Worm (Caenorhabditis elegans): Measurements from ENCODE around the gene fli-1.

fli-1 gene

DNA sequence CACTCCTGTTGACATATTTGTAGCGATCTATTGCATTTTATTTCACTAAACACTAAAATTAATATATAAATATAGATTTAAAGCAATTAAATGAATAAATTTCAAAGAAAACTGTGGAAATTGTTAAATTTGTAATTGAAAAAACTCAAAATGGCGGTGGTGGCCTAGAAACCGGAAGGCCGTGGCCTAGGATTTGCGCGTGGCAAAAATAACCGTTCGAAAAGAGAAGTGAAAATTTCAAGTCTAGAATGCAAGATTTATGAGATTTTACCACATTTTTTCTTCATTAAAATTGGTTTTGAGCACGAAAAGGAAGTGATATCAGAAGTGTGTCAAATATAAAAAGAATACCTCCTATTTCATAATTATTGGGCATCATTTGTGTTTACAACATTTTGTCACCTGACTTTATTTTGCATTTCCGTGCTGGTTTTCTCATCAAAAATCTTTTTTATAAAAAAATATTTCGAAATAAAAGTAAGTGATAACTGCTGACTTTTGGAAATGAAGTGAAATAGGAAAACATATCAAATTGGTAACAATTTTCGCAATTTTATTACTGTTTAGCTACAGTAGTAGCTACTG, at the start of gene fli-1:
fli-1 (minus strand) TSS at position 58 of the 585 bp plus-strand sequence.
- TF ChIP-seq sptf-1 (tag; optimal IDR thresholded peaks at IDR 0.05) (peak; percentile 51), mab-5 (tag; optimal IDR thresholded peaks at IDR 0.05) (no peak), blmp-1 (tag; optimal IDR thresholded peaks at IDR 0.05) (no peak), nhr-76 (tag; optimal IDR thresholded peaks at IDR 0.05) (no peak), unc-39 (tag; optimal IDR thresholded peaks at IDR 0.05) (no peak), flh-1 (GFP tag; optimal IDR thresholded peaks at IDR 0.05) (no peak), mls-2 (tag; optimal IDR thresholded peaks at IDR 0.05) (no peak)

DNA sequence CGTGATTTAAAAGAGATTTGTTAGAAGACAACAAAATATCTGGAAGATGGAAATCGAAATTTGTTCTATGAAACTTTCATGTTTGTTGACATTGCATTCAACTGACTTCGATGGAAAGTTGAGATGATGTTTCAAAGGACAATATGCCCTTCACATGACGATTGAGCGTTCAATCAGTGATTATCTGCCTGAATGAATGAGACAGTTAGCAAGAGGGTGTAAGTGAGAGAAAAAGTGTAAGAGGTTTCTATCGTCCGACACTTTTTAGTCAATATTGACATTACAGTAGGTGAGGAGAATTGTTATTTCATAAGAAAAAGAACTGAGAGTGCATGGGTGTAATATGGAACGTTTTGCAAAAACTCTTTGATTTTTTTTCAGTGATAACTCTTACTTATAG, 49.7 kb upstream of the fli-1 start:
- TF ChIP-seq pha-4 (tag; optimal IDR thresholded peaks at IDR 0.05) (peak; percentile 87), unc-62 (GFP tag; optimal IDR thresholded peaks at IDR 0.05) (no peak)

DNA sequence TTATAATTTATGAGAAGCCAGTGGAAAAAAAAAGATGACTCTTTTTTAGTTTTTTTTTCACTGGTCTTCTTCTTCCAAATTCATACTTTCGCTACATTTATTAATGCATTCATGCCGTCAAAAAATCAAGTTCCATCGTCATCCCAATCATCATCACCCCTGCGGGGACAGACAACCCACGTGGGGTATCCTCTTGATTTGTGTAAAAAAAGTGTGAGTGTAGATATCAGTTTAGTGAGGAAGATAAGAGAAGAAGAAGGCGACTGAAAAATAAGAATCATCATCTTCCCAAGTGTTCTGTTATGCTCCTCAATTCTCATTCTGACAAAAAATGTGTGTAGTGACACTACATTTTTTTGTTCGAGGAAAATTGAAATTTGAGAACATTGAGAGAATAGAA, 48.4 kb upstream of the fli-1 start:
- TF ChIP-seq lin-13 (tag; optimal IDR thresholded peaks at IDR 0.05), result no peak
- TF ChIP-seq elt-3 (tag; optimal IDR thresholded peaks at IDR 0.05), result no peak
- no peak for TF ChIP-seq drap-1 (GFP tag; optimal IDR thresholded peaks at IDR 0.05)
- TF ChIP-seq pha-4 (tag; optimal IDR thresholded peaks at IDR 0.05), result no peak
- no peak for TF ChIP-seq mep-1 (tag; optimal IDR thresholded peaks at IDR 0.05)
- TF ChIP-seq lsy-2 (tag; optimal IDR thresholded peaks at IDR 0.05), result no peak

DNA sequence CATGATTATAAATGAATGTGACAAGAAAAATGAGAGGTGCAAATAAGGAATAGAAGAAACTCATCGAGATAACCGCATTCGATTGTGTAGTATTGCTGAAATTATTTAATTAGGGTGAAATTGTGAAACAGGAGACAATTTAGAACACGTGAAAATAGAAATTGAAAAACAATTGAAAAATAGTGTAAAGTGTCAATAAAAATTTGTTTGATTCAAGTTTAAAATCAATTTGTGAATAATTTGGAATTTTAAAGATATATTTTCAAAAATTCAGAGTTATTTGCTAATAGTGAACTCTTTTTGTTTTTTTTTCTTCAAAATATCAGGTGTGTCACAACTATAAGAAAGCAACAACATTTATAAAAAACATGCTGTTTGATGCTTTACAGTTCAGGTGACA, 47.8 kb upstream of the fli-1 start, which contains the start of gene ZK370.4:
ZK370.4 (minus strand) TSS at position 101 of the 400 bp plus-strand sequence.
- no peak for TF ChIP-seq lsy-2 (tag; optimal IDR thresholded peaks at IDR 0.05)
- no peak for TF ChIP-seq sem-2 (GFP tag; optimal IDR thresholded peaks at IDR 0.05)
- TF ChIP-seq bed-3 (GFP tag; optimal IDR thresholded peaks at IDR 0.05), result no peak
- TF ChIP-seq mab-5 (tag; optimal IDR thresholded peaks at IDR 0.05), result no peak
- TF ChIP-seq zip-8 (tag; optimal IDR thresholded peaks at IDR 0.05), result no peak
- TF ChIP-seq nhr-28 (tag; optimal IDR thresholded peaks at IDR 0.05), result no peak
- TF ChIP-seq ham-2 (GFP tag; optimal IDR thresholded peaks at IDR 0.05), result no peak
- no peak for TF ChIP-seq pha-4 (tag; optimal IDR thresholded peaks at IDR 0.05)
- TF ChIP-seq ztf-11 (tag; optimal IDR thresholded peaks at IDR 0.05), result no peak
- no peak for TF ChIP-seq elt-1 (tag; optimal IDR thresholded peaks at IDR 0.05; ENCODE audit: borderline replicate concordance, insufficient read depth)
- no peak for TF ChIP-seq nhr-237 (tag; optimal IDR thresholded peaks at IDR 0.05)
- TF ChIP-seq snpc-4 (tag; optimal IDR thresholded peaks at IDR 0.05), result no peak
- TF ChIP-seq ceh-39 (tag; optimal IDR thresholded peaks at IDR 0.05), result no peak
- no peak for TF ChIP-seq hlh-1 (tag; optimal IDR thresholded peaks at IDR 0.05)
- no peak for TF ChIP-seq drap-1 (GFP tag; optimal IDR thresholded peaks at IDR 0.05)
- TF ChIP-seq nhr-12 (tag; optimal IDR thresholded peaks at IDR 0.05), result no peak
- TF ChIP-seq elt-3 (tag; optimal IDR thresholded peaks at IDR 0.05), result no peak

DNA sequence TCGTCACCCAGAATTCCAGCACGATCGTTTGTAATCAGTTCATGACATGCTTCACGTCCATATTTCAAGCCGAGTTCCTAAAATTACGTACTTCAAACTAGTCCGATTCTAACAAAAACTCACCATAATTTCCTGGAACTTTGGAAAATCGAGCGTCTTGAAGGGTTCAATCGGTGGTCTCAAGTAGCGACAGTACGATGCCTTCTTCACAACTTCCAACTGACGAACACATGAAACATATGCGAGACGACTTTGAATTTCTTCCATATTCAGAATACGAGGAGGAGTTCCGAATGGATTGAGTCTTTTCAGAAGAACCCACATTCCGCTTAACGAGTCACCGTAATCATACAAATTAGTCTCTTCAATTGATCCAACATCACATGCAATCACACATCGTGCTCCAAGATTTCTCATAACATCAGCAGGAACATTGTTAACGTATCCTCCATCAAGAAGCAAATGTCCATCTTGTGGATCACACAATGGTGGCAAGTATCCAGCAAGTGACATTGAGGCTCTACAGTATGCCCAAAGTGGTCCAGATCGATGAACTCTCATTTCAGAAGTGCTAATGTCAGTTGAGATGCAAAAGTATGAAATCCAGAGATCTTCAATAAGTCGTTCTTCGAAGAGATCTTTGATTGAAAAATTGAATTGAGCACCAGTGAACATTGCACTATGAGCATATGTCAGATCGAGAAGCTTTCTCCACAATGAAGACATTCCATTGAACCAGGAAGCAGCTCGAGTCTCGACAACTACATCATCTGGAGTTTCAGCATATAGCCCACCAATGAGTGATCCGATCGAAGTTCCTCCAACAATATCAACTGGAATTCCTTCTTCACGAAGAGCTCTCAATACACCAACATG, 42.7 kb upstream of the fli-1 start:
- TF ChIP-seq lin-32 (GFP tag; optimal IDR thresholded peaks at IDR 0.05) (no peak), pha-4 (tag; optimal IDR thresholded peaks at IDR 0.05) (no peak), zip-8 (tag; optimal IDR thresholded peaks at IDR 0.05) (no peak), bed-3 (GFP tag; optimal IDR thresholded peaks at IDR 0.05) (no peak), snpc-4 (tag; optimal IDR thresholded peaks at IDR 0.05) (no peak), ceh-83 (GFP tag; optimal IDR thresholded peaks at IDR 0.05) (no peak), unc-39 (tag; optimal IDR thresholded peaks at IDR 0.05) (no peak), tbx-8 (GFP tag; optimal IDR thresholded peaks at IDR 0.05) (no peak)

DNA sequence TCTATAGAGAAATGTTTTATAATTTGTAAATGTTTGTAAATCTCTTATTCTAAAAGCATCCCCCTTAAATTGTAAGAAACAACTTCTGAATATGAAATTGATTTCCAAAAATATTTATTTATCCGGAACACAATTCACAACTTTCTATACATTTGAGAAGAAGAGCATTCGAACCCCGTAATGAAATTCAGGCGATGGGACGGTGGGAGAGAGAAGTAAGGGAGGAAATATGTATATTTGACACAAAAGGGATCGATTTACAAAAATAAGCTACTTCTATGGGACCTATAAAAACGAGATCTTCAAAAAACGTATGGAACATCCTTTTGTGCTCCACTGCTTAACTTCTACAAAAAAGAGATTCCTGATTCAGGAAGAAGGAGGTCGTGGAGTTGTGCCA, 41.7 kb upstream of the fli-1 start:
- TF ChIP-seq zip-8 (tag; optimal IDR thresholded peaks at IDR 0.05), result no peak
- TF ChIP-seq flh-1 (GFP tag; optimal IDR thresholded peaks at IDR 0.05), result no peak
- TF ChIP-seq nhr-2 (tag; optimal IDR thresholded peaks at IDR 0.05), result no peak
- TF ChIP-seq nhr-28 (tag; optimal IDR thresholded peaks at IDR 0.05), result no peak
- TF ChIP-seq unc-39 (tag; optimal IDR thresholded peaks at IDR 0.05), result no peak
- TF ChIP-seq lsy-2 (tag; optimal IDR thresholded peaks at IDR 0.05), result no peak
- no peak for TF ChIP-seq M03D4.4 (tag; optimal IDR thresholded peaks at IDR 0.05)
- TF ChIP-seq unc-62 (GFP tag; optimal IDR thresholded peaks at IDR 0.05), result no peak
- TF ChIP-seq ceh-39 (tag; optimal IDR thresholded peaks at IDR 0.05), result no peak
- no peak for TF ChIP-seq blmp-1 (tag; optimal IDR thresholded peaks at IDR 0.05)
- no peak for TF ChIP-seq mls-2 (tag; optimal IDR thresholded peaks at IDR 0.05)
- no peak for TF ChIP-seq nhr-237 (tag; optimal IDR thresholded peaks at IDR 0.05)
- no peak for TF ChIP-seq unc-120 (tag; optimal IDR thresholded peaks at IDR 0.05; ENCODE audit: poor library complexity, severe bottlenecking)
- TF ChIP-seq bed-3 (GFP tag; optimal IDR thresholded peaks at IDR 0.05), result no peak
- no peak for TF ChIP-seq drap-1 (GFP tag; optimal IDR thresholded peaks at IDR 0.05)
- no peak for TF ChIP-seq mab-5 (tag; optimal IDR thresholded peaks at IDR 0.05)
- no peak for TF ChIP-seq cnd-1 (tag; optimal IDR thresholded peaks at IDR 0.05)
